Worm (Caenorhabditis elegans) whole organism, L1 larva: Measurements from ENCODE around the gene F09E5.12.

Experiments
- unc-86 ChIP-seq: sonication (generic microtip); optimal IDR thresholded peaks from 2 replicates; lab custom pipeline; 2016; ENCODE audit warnings: missing genetic modification characterization, missing compliant biosample characterization
- zag-1 ChIP-seq: fragments of 150-350 bp; optimal IDR thresholded peaks from 2 replicates; lab custom pipeline; 2014; ENCODE audit warnings: missing biosample characterization, missing genetic modification characterization

DNA sequence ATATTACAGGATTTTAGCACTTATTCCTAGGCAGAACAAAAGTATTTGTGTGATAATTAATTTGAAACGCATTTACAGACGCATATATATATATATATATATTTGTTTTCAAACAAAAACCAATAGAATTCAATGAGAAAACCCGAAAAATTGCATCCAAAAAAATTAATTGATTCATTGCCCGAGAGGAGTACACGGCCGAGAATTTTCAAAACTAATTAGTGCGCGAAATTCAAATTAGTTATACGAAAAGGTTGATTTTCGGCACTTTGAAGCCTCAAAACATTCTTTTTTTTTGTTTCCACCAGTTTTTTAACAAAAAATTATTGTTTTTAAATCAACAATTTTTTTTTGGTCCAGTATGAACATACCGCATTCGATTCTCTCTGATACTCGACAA, 20.9 kb upstream of the F09E5.12 start:
- no peak for TF ChIP-seq unc-86 (tag; lab: Kevin White, UChicago)
- TF ChIP-seq zag-1, result no peak
